Fruit fly (Drosophila melanogaster): ENCODE measurements around the gene ND-B22.

ND-B22 gene

DNA sequence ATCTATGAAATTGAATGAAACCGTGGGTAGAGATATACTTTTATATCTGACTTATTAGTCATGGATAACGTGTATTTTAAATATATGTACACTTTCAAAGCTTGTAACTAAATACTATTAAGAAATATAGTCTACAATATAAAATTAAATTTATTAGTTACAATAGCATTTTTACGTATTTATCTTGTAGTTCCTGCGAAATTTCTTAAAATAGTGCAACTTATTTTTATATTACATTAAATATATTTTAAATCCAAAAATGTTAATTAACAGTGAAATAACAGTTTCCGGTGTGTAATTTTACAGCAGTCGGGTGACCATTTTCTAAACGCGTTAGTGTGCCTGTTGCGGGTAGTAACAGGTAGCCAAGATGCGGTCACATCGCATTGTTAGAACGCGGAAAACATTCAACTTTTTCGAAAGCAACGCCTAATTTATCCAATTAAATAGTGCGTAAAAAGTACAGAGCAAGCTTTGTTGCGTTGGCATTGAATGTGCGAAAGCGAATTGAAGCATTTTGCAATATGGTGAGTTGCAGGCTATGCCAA lies 27.8 kb upstream of the ND-B22 start, which contains the start of the genes CG10859 and CG7110 (continued):
- TF ChIP-seq CG12071 (GFP tag; optimal IDR thresholded peaks at IDR 0.05): peak; percentile 42
- TF ChIP-seq lov (optimal IDR thresholded peaks at IDR 0.05): no peak
- TF ChIP-seq lov (GFP tag; IDR thresholded peaks at IDR 0.05): no peak
- TF ChIP-seq CG17359 (tag; optimal IDR thresholded peaks at IDR 0.05): peak; percentile 34
- no peak for TF ChIP-seq CG42726 (GFP tag; IDR thresholded peaks at IDR 0.05; ENCODE audit: partially characterized antibody)
- no peak for TF ChIP-seq Poxn (GFP tag; IDR thresholded peaks at IDR 0.05)
- TF ChIP-seq Dfd (GFP tag; optimal IDR thresholded peaks at IDR 0.05): no peak
- no peak for TF ChIP-seq Adf1 (GFP tag; IDR thresholded peaks at IDR 0.05)
- TF ChIP-seq CG4617 (GFP tag; optimal IDR thresholded peaks at IDR 0.05; ENCODE audit: borderline replicate concordance): peak; percentile 14
- no peak for TF ChIP-seq CG11695 (GFP tag; IDR thresholded peaks at IDR 0.05)
- no peak for TF ChIP-seq CG2120 (GFP tag; optimal IDR thresholded peaks at IDR 0.05)
- no peak for TF ChIP-seq Camta (GFP tag; optimal IDR thresholded peaks at IDR 0.05)
- no peak for TF ChIP-seq fu2 (GFP tag; optimal IDR thresholded peaks at IDR 0.05)
- no peak for TF ChIP-seq CHES-1-like (GFP tag; optimal IDR thresholded peaks at IDR 0.05)
- peak; percentile 59 for TF ChIP-seq unpg (GFP tag; optimal IDR thresholded peaks at IDR 0.05)
- TF ChIP-seq CG13296 (GFP tag; optimal IDR thresholded peaks at IDR 0.05): peak; percentile 71
- TF ChIP-seq E2f1 (GFP tag; IDR thresholded peaks at IDR 0.05): no peak
- TF ChIP-seq bigmax (GFP tag; optimal IDR thresholded peaks at IDR 0.05): no peak
- TF ChIP-seq gt (GFP tag; IDR thresholded peaks at IDR 0.05): no peak
- no peak for TF ChIP-seq CG12769 (tag; optimal IDR thresholded peaks at IDR 0.05)
- TF ChIP-seq CG10565 (GFP tag; optimal IDR thresholded peaks at IDR 0.05): no peak
- no peak for TF ChIP-seq sqz (GFP tag; optimal IDR thresholded peaks at IDR 0.05)
- no peak for TF ChIP-seq ac (GFP tag; optimal IDR thresholded peaks at IDR 0.05)
- peak; percentile 45 for TF ChIP-seq NC2β (GFP tag; optimal IDR thresholded peaks at IDR 0.05)
- TF ChIP-seq CG8944 (GFP tag; optimal IDR thresholded peaks at IDR 0.05): no peak
- peak; percentile 40 for TF ChIP-seq CG7839 (tag; optimal IDR thresholded peaks at IDR 0.05)
- no peak; the same call in 1 of the 2 replicates for TF ChIP-seq ranshi (GFP tag; IDR thresholded peaks at IDR 0.05)
- TF ChIP-seq Hey (tag; optimal IDR thresholded peaks at IDR 0.05): no peak
- no peak for TF ChIP-seq fd64A (GFP tag; optimal IDR thresholded peaks at IDR 0.05)
- no peak for TF ChIP-seq maf-S (GFP tag; optimal IDR thresholded peaks at IDR 0.05)
- peak; percentile 33 for TF ChIP-seq CG15601 (tag; optimal IDR thresholded peaks at IDR 0.05)
- TF ChIP-seq pfk (GFP tag; optimal IDR thresholded peaks at IDR 0.05): peak; percentile 26
- TF ChIP-seq Sin3A (optimal IDR thresholded peaks at IDR 0.05): no peak
- no peak for TF ChIP-seq Neu2 (GFP tag; optimal IDR thresholded peaks at IDR 0.05; ENCODE audit: borderline replicate concordance)
- no peak for TF ChIP-seq CG4730 (GFP tag; IDR thresholded peaks at IDR 0.05)
- peak; percentile 55 for TF ChIP-seq nau (GFP tag; optimal IDR thresholded peaks at IDR 0.05)
- no peak for TF ChIP-seq repo (GFP tag; optimal IDR thresholded peaks at IDR 0.05)
- TF ChIP-seq Six4 (GFP tag; optimal IDR thresholded peaks at IDR 0.05): no peak
- no peak for TF ChIP-seq CG11456 (GFP tag; IDR thresholded peaks at IDR 0.05)
- no peak for TF ChIP-seq da (GFP tag; optimal IDR thresholded peaks at IDR 0.05)
- peak; percentile 50 for TF ChIP-seq Lhr (GFP tag; optimal IDR thresholded peaks at IDR 0.05)
- no peak for TF ChIP-seq chinmo (GFP tag; IDR thresholded peaks at IDR 0.05; ENCODE audit: partially characterized antibody)
- TF ChIP-seq CG17186 (GFP tag; optimal IDR thresholded peaks at IDR 0.05): peak; percentile 99
- no peak for TF ChIP-seq CG10959 (GFP tag; IDR thresholded peaks at IDR 0.05)
- peak; percentile 46 for TF ChIP-seq HmgZ (tag; optimal IDR thresholded peaks at IDR 0.05)
- no peak for TF ChIP-seq wor (GFP tag; IDR thresholded peaks at IDR 0.05)
- TF ChIP-seq CG11504 (tag; optimal IDR thresholded peaks at IDR 0.05): peak; percentile 48
- TF ChIP-seq CG16863 (GFP tag; optimal IDR thresholded peaks at IDR 0.05): no peak
- no peak for TF ChIP-seq CG5953 (GFP tag; IDR thresholded peaks at IDR 0.05)
- no peak for TF ChIP-seq Opbp (GFP tag; IDR thresholded peaks at IDR 0.05; ENCODE audit: partially characterized antibody)
- TF ChIP-seq jumu (GFP tag; optimal IDR thresholded peaks at IDR 0.05): no peak
- TF ChIP-seq CG31441 (GFP tag; IDR thresholded peaks at IDR 0.05): peak; percentile 55; the same call in 1 of the 2 replicates

Measured in whole organism, embryonic.